Worm (Caenorhabditis elegans): ENCODE results near the gene lin-54.

DNA sequence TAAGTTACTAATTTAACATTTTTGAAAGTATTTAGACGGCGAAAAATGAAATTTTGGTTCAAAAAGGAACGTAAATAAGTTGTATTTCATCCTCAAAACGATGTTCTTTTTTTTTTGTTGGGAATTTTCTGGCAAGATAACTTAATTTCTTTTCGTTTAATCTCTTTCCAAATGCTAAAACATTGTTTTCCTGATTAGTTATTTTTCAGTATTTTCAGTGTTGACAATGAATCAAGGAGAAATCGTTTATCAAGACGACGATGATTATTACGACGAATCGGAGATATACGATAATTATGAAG is at the start of gene lin-54:
- TF ChIP-seq nhr-12 (tag; optimal IDR thresholded peaks at IDR 0.05): no peak
- TF ChIP-seq sptf-1 (tag; optimal IDR thresholded peaks at IDR 0.05): no peak
- no peak for TF ChIP-seq nhr-237 (tag; optimal IDR thresholded peaks at IDR 0.05)
- no peak for TF ChIP-seq lsy-2 (tag; optimal IDR thresholded peaks at IDR 0.05)
- no peak for TF ChIP-seq lin-13 (tag; optimal IDR thresholded peaks at IDR 0.05)

Data from whole organism, mixed stage, embryonic.